Fruit fly (Drosophila melanogaster): ENCODE data around the gene CG15431.

DNA sequence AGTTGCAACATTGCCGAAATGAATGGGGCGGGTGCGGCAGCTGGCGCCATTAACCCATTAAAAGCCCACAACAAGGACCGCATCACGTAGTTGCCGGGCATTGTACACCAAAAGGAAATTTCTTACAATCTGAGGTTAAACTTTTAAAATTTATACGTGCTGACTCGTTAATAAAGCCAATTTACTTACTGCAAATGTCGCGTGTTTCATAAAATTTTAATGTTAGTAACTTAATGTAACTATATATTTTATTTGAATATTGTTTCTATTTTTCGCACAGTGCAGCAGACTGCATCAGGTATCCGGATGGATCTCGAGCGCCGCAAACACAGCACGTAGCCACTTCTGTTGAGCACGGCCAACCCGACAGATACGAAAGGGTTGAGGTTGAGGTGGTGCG, 24.2 kb downstream of the CG15431 start:
- no peak for TF ChIP-seq CG11294 (GFP tag; IDR thresholded peaks at IDR 0.05)
- TF ChIP-seq CG16779 (tag; optimal IDR thresholded peaks at IDR 0.05) = peak; percentile 19
- no peak for TF ChIP-seq CG11902 (GFP tag; optimal IDR thresholded peaks at IDR 0.05)
- peak; percentile 4 for TF ChIP-seq CG6276 (GFP tag; optimal IDR thresholded peaks at IDR 0.05)
- TF ChIP-seq Hr39 (GFP tag; optimal IDR thresholded peaks at IDR 0.05) = no peak
- TF ChIP-seq achi (GFP tag; optimal IDR thresholded peaks at IDR 0.05) = peak; percentile 40
- TF ChIP-seq dsx (GFP tag; optimal IDR thresholded peaks at IDR 0.05; ENCODE audit: poor library complexity, severe bottlenecking) = peak; percentile 55
- TF ChIP-seq spab (GFP tag; optimal IDR thresholded peaks at IDR 0.05) = peak; percentile 34
- 0 out of 2 replicates have a peak, but pooled peaks have one; percentile 21 for TF ChIP-seq Gug (GFP tag; IDR thresholded peaks at IDR 0.05)
- no peak for TF ChIP-seq Lpt (GFP tag; optimal IDR thresholded peaks at IDR 0.05)

All from whole organism, prepupa.